Worm (Caenorhabditis elegans): ENCODE data around the gene Y42A5A.1.

Gene Y42A5A.1

ce11 chrV:11082964-11083363 is 4.8 kb upstream of the Y42A5A.1 start:
- TF ChIP-seq lin-13 (tag; optimal IDR thresholded peaks at IDR 0.05) (no peak), nhr-237 (tag; optimal IDR thresholded peaks at IDR 0.05) (no peak)

ce11 chrV:11083691-11084090 is 4.1 kb upstream of the Y42A5A.1 start:
- peak; percentile 24 for TF ChIP-seq elt-1 (tag; optimal IDR thresholded peaks at IDR 0.05; ENCODE audit: borderline replicate concordance, insufficient read depth)
- TF ChIP-seq bed-3 (GFP tag; optimal IDR thresholded peaks at IDR 0.05) = no peak
- no peak for TF ChIP-seq drap-1 (GFP tag; optimal IDR thresholded peaks at IDR 0.05)
- TF ChIP-seq sem-2 (GFP tag; optimal IDR thresholded peaks at IDR 0.05) = no peak
- TF ChIP-seq nhr-28 (tag; optimal IDR thresholded peaks at IDR 0.05) = no peak
- TF ChIP-seq pha-4 (tag; optimal IDR thresholded peaks at IDR 0.05) = no peak
- peak; percentile 95 for TF ChIP-seq zip-8 (tag; optimal IDR thresholded peaks at IDR 0.05)
- TF ChIP-seq nhr-237 (tag; optimal IDR thresholded peaks at IDR 0.05) = peak; percentile 75
- TF ChIP-seq flh-1 (GFP tag; optimal IDR thresholded peaks at IDR 0.05) = no peak
- no peak for TF ChIP-seq M03D4.4 (tag; optimal IDR thresholded peaks at IDR 0.05)
- no peak for TF ChIP-seq elt-3 (tag; optimal IDR thresholded peaks at IDR 0.05)
- TF ChIP-seq blmp-1 (tag; optimal IDR thresholded peaks at IDR 0.05) = no peak
- TF ChIP-seq hlh-1 (tag; optimal IDR thresholded peaks at IDR 0.05) = peak; percentile 85
- TF ChIP-seq sptf-1 (tag; optimal IDR thresholded peaks at IDR 0.05) = no peak
- TF ChIP-seq ceh-39 (tag; optimal IDR thresholded peaks at IDR 0.05) = peak; percentile 26
- TF ChIP-seq lsy-2 (tag; optimal IDR thresholded peaks at IDR 0.05) = no peak
- TF ChIP-seq mep-1 (tag; optimal IDR thresholded peaks at IDR 0.05) = no peak
- no peak for TF ChIP-seq ceh-83 (GFP tag; optimal IDR thresholded peaks at IDR 0.05)
- TF ChIP-seq tbx-8 (GFP tag; optimal IDR thresholded peaks at IDR 0.05) = no peak
- no peak for TF ChIP-seq ceh-43 (GFP tag; optimal IDR thresholded peaks at IDR 0.05)
- peak; percentile 70 for TF ChIP-seq unc-62 (GFP tag; optimal IDR thresholded peaks at IDR 0.05)
- no peak for TF ChIP-seq lin-32 (GFP tag; optimal IDR thresholded peaks at IDR 0.05)
- TF ChIP-seq unc-120 (tag; optimal IDR thresholded peaks at IDR 0.05; ENCODE audit: poor library complexity, severe bottlenecking) = peak; percentile 90
- TF ChIP-seq lin-13 (tag; optimal IDR thresholded peaks at IDR 0.05) = no peak
- TF ChIP-seq ces-1 (GFP tag; optimal IDR thresholded peaks at IDR 0.05) = no peak
- TF ChIP-seq cnd-1 (tag; optimal IDR thresholded peaks at IDR 0.05) = no peak
- peak; percentile 21 for TF ChIP-seq ham-2 (GFP tag; optimal IDR thresholded peaks at IDR 0.05)
- TF ChIP-seq nhr-2 (tag; optimal IDR thresholded peaks at IDR 0.05) = no peak
- peak; percentile 74 for TF ChIP-seq mab-5 (tag; optimal IDR thresholded peaks at IDR 0.05)

- TF ChIP-seq mep-1 (tag; optimal IDR thresholded peaks at IDR 0.05) = no peak
- no peak for TF ChIP-seq ces-1 (GFP tag; optimal IDR thresholded peaks at IDR 0.05)
- TF ChIP-seq sptf-1 (tag; optimal IDR thresholded peaks at IDR 0.05) = no peak
- no peak for TF ChIP-seq mls-2 (tag; optimal IDR thresholded peaks at IDR 0.05)
- TF ChIP-seq zip-8 (tag; optimal IDR thresholded peaks at IDR 0.05) = no peak
- TF ChIP-seq M03D4.4 (tag; optimal IDR thresholded peaks at IDR 0.05) = no peak
- TF ChIP-seq bed-3 (GFP tag; optimal IDR thresholded peaks at IDR 0.05) = no peak
- no peak for TF ChIP-seq drap-1 (GFP tag; optimal IDR thresholded peaks at IDR 0.05)
- TF ChIP-seq ham-2 (GFP tag; optimal IDR thresholded peaks at IDR 0.05) = no peak
- TF ChIP-seq lsy-2 (tag; optimal IDR thresholded peaks at IDR 0.05) = no peak
- TF ChIP-seq unc-62 (GFP tag; optimal IDR thresholded peaks at IDR 0.05) = no peak
- no peak for TF ChIP-seq elt-3 (tag; optimal IDR thresholded peaks at IDR 0.05)
- no peak for TF ChIP-seq flh-1 (GFP tag; optimal IDR thresholded peaks at IDR 0.05)
- TF ChIP-seq nhr-237 (tag; optimal IDR thresholded peaks at IDR 0.05) = no peak
- TF ChIP-seq elt-1 (tag; optimal IDR thresholded peaks at IDR 0.05; ENCODE audit: borderline replicate concordance, insufficient read depth) = no peak
- TF ChIP-seq blmp-1 (tag; optimal IDR thresholded peaks at IDR 0.05) = no peak
- TF ChIP-seq ceh-43 (GFP tag; optimal IDR thresholded peaks at IDR 0.05) = no peak
- no peak for TF ChIP-seq mab-5 (tag; optimal IDR thresholded peaks at IDR 0.05)
Observed at ce11 chrV:11087119-11087518, 629 bp upstream of the Y42A5A.1 start.

- TF ChIP-seq elt-1 (tag; optimal IDR thresholded peaks at IDR 0.05; ENCODE audit: borderline replicate concordance, insufficient read depth) = peak; percentile 90
- no peak for TF ChIP-seq elt-3 (tag; optimal IDR thresholded peaks at IDR 0.05)
Observed at ce11 chrV:11093163-11094091, 5.7 kb downstream of the Y42A5A.1 start, which contains the start of gene lact-8. TSS of gene lact-8 (minus strand) at chrV:11093607.
